Fruit fly (Drosophila melanogaster): Measurements from ENCODE around the gene Tmem43.

Gene Tmem43

dm6 chr3L:7890567-7890966 is 24.4 kb downstream of the Tmem43 start:
- TF ChIP-seq Hr96 (GFP tag; optimal IDR thresholded peaks at IDR 0.05) (no peak), Mnt (GFP tag; optimal IDR thresholded peaks at IDR 0.05) (no peak), CG1620 (GFP tag; optimal IDR thresholded peaks at IDR 0.05) (no peak), cnc (optimal IDR thresholded peaks at IDR 0.05) (no peak), CG14711 (tag; optimal IDR thresholded peaks at IDR 0.05) (no peak), Clk (GFP tag; optimal IDR thresholded peaks at IDR 0.05) (no peak)

dm6 chr3L:7889976-7890375 is 24.9 kb downstream of the Tmem43 start:
- TF ChIP-seq Mnt (GFP tag; optimal IDR thresholded peaks at IDR 0.05): no peak
- TF ChIP-seq CG7101 (tag; optimal IDR thresholded peaks at IDR 0.05): no peak
- TF ChIP-seq CG12768 (GFP tag; optimal IDR thresholded peaks at IDR 0.05): no peak
- TF ChIP-seq Crg-1 (GFP tag; optimal IDR thresholded peaks at IDR 0.05): no peak
- no peak for TF ChIP-seq CG1620 (GFP tag; optimal IDR thresholded peaks at IDR 0.05)
- no peak for TF ChIP-seq Clk (GFP tag; optimal IDR thresholded peaks at IDR 0.05)
- no peak for TF ChIP-seq Hr96 (GFP tag; optimal IDR thresholded peaks at IDR 0.05)
- no peak for TF ChIP-seq ovo (GFP tag; optimal IDR thresholded peaks at IDR 0.05)
- TF ChIP-seq pad (GFP tag; optimal IDR thresholded peaks at IDR 0.05): no peak
- TF ChIP-seq toe (GFP tag; optimal IDR thresholded peaks at IDR 0.05): no peak
- TF ChIP-seq CG5204 (GFP tag; optimal IDR thresholded peaks at IDR 0.05): no peak
- TF ChIP-seq cic (GFP tag; optimal IDR thresholded peaks at IDR 0.05): no peak
- TF ChIP-seq CG7045 (GFP tag; optimal IDR thresholded peaks at IDR 0.05): no peak
- no peak for TF ChIP-seq CG14711 (tag; optimal IDR thresholded peaks at IDR 0.05)
- TF ChIP-seq kay (GFP tag; ENCODE audit: borderline replicate concordance): no peak
- TF ChIP-seq bab1 (GFP tag; optimal IDR thresholded peaks at IDR 0.05): no peak
- no peak for TF ChIP-seq tj (GFP tag; optimal IDR thresholded peaks at IDR 0.05)
- TF ChIP-seq CG33017 (tag; optimal IDR thresholded peaks at IDR 0.05): no peak
- no peak for TF ChIP-seq CG11617 (GFP tag; optimal IDR thresholded peaks at IDR 0.05)
- TF ChIP-seq cnc (optimal IDR thresholded peaks at IDR 0.05): no peak

- no peak for TF ChIP-seq toe (GFP tag; optimal IDR thresholded peaks at IDR 0.05)
These were observed 31.6 kb downstream of the Tmem43 start for dm6 chr3L:7883298-7883697.

- TF ChIP-seq CG5204 (GFP tag; optimal IDR thresholded peaks at IDR 0.05) (no peak), cnc (optimal IDR thresholded peaks at IDR 0.05) (no peak), Clk (GFP tag; optimal IDR thresholded peaks at IDR 0.05) (no peak), Hr96 (GFP tag; optimal IDR thresholded peaks at IDR 0.05) (no peak), CG12768 (GFP tag; optimal IDR thresholded peaks at IDR 0.05) (no peak), CG14711 (tag; optimal IDR thresholded peaks at IDR 0.05) (no peak), Crg-1 (GFP tag; optimal IDR thresholded peaks at IDR 0.05) (peak; percentile 14), CG7045 (GFP tag; optimal IDR thresholded peaks at IDR 0.05) (no peak), Mnt (GFP tag; optimal IDR thresholded peaks at IDR 0.05) (no peak), ovo (GFP tag; optimal IDR thresholded peaks at IDR 0.05) (peak; percentile 1), toe (GFP tag; optimal IDR thresholded peaks at IDR 0.05) (no peak), bab1 (GFP tag; optimal IDR thresholded peaks at IDR 0.05) (no peak), CG11617 (GFP tag; optimal IDR thresholded peaks at IDR 0.05) (peak; percentile 26), CG7101 (tag; optimal IDR thresholded peaks at IDR 0.05) (peak; percentile 46), pad (GFP tag; optimal IDR thresholded peaks at IDR 0.05) (no peak), tj (GFP tag; optimal IDR thresholded peaks at IDR 0.05) (no peak), cic (GFP tag; optimal IDR thresholded peaks at IDR 0.05) (no peak), CG33017 (tag; optimal IDR thresholded peaks at IDR 0.05) (peak; percentile 1), kay (GFP tag; ENCODE audit: borderline replicate concordance) (no peak), CG1620 (GFP tag; optimal IDR thresholded peaks at IDR 0.05) (no peak)
These were observed 32.8 kb downstream of the Tmem43 start for dm6 chr3L:7882105-7882504.

dm6 chr3L:7881127-7881526 is 33.8 kb downstream of the Tmem43 start:
- TF ChIP-seq kay (GFP tag; ENCODE audit: borderline replicate concordance) (no peak), CG1620 (GFP tag; optimal IDR thresholded peaks at IDR 0.05) (no peak), toe (GFP tag; optimal IDR thresholded peaks at IDR 0.05) (no peak), cic (GFP tag; optimal IDR thresholded peaks at IDR 0.05) (no peak), pad (GFP tag; optimal IDR thresholded peaks at IDR 0.05) (no peak), Clk (GFP tag; optimal IDR thresholded peaks at IDR 0.05) (no peak), tj (GFP tag; optimal IDR thresholded peaks at IDR 0.05) (no peak), Mnt (GFP tag; optimal IDR thresholded peaks at IDR 0.05) (no peak), CG12768 (GFP tag; optimal IDR thresholded peaks at IDR 0.05) (no peak), CG33017 (tag; optimal IDR thresholded peaks at IDR 0.05) (no peak), CG7045 (GFP tag; optimal IDR thresholded peaks at IDR 0.05) (no peak), CG14711 (tag; optimal IDR thresholded peaks at IDR 0.05) (no peak), cnc (optimal IDR thresholded peaks at IDR 0.05) (no peak), Hr96 (GFP tag; optimal IDR thresholded peaks at IDR 0.05) (no peak), ovo (GFP tag; optimal IDR thresholded peaks at IDR 0.05) (no peak), CG11617 (GFP tag; optimal IDR thresholded peaks at IDR 0.05) (no peak), Crg-1 (GFP tag; optimal IDR thresholded peaks at IDR 0.05) (no peak), bab1 (GFP tag; optimal IDR thresholded peaks at IDR 0.05) (no peak), CG7101 (tag; optimal IDR thresholded peaks at IDR 0.05) (no peak), CG5204 (GFP tag; optimal IDR thresholded peaks at IDR 0.05) (no peak)

- TF ChIP-seq CG7101 (tag; optimal IDR thresholded peaks at IDR 0.05) (no peak), tj (GFP tag; optimal IDR thresholded peaks at IDR 0.05) (peak; percentile 72)
These were observed 35.3 kb downstream of the Tmem43 start for dm6 chr3L:7879616-7880015.

dm6 chr3L:7877466-7877865 is 37.5 kb downstream of the Tmem43 start:
- TF ChIP-seq Mnt (GFP tag; optimal IDR thresholded peaks at IDR 0.05) (no peak), CG7101 (tag; optimal IDR thresholded peaks at IDR 0.05) (no peak), tj (GFP tag; optimal IDR thresholded peaks at IDR 0.05) (no peak), CG1620 (GFP tag; optimal IDR thresholded peaks at IDR 0.05) (no peak), kay (GFP tag; ENCODE audit: borderline replicate concordance) (no peak)

Data from whole organism, adult.